Worm (Caenorhabditis elegans) whole organism, L3 larva: ENCODE data around the gene Y25C1A.8.

Source experiments
- daf-12 ChIP-seq: fragments of 150-350 bp; optimal IDR thresholded peaks from 2 replicates; lab custom pipeline; 2014; ENCODE audit warnings: missing biosample characterization, missing genetic modification reagents, missing genetic modification characterization
- egl-27 ChIP-seq: sonication (generic microtip); optimal IDR thresholded peaks from 4 replicates; lab custom pipeline; 2017; ENCODE audit warnings: missing biosample characterization, missing genetic modification reagents, missing genetic modification characterization
- hmg-11 ChIP-seq: sonication (generic microtip); optimal IDR thresholded peaks from 2 replicates; lab custom pipeline; 2016; ENCODE audit warnings: missing genetic modification characterization, missing compliant biosample characterization
- nhr-11 ChIP-seq: fragments of 150-350 bp; optimal IDR thresholded peaks from 2 replicates; lab custom pipeline; 2014; ENCODE audit warnings: missing biosample characterization, missing genetic modification characterization
- nhr-76 ChIP-seq: fragments of 150-350 bp; sonication (generic microtip); optimal IDR thresholded peaks from 5 replicates; lab custom pipeline; 2014; ENCODE audit warnings: missing biosample characterization, missing genetic modification characterization
- pqm-1 ChIP-seq: fragments of 150-350 bp; optimal IDR thresholded peaks from 2 replicates; lab custom pipeline; 2017; ENCODE audit warnings: missing biosample characterization, missing genetic modification characterization, inconsistent platforms
- snpc-4 ChIP-seq: fragments of 150-350 bp; optimal IDR thresholded peaks from 2 replicates; lab custom pipeline; 2014; ENCODE audit warnings: missing biosample characterization, missing genetic modification characterization
- unc-39 ChIP-seq: sonication (generic microtip); optimal IDR thresholded peaks from 4 replicates; lab custom pipeline; 2017; ENCODE audit warnings: missing biosample characterization, missing genetic modification characterization
- unc-62 ChIP-seq: fragments of 150-350 bp; sonication (generic microtip); optimal IDR thresholded peaks from 4 replicates; lab custom pipeline; 2014; ENCODE audit warnings: missing biosample characterization, missing genetic modification reagents, missing genetic modification characterization
- ztf-11 ChIP-seq: fragments of 150-350 bp; optimal IDR thresholded peaks from 2 replicates; lab custom pipeline; 2014; ENCODE audit warnings: missing biosample characterization, missing genetic modification characterization

DNA sequence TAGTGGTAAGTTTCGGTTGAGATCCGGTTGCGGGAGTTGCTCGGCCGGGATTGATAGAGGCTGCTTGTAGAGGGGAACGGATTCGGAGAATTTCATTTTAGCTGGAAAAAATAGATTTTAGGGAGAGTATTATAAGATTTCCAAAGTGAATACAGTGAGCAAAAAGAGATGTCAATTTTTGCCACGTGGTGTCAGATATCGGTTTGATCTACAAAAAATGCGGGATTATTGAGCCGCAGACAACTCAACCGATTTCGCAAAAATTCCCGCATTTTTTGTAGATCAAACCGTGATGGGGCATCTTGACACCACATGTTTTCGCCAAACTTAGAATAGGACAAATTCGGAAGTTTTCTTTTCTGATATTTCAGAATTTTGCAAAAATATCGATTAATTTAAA is 22.5 kb downstream of the Y25C1A.8 start, which contains the start of gene lido-13:
- no peak for TF ChIP-seq nhr-76
- no peak for TF ChIP-seq snpc-4
- TF ChIP-seq ztf-11 (tag; lab: Kevin White, UChicago): no peak
- no peak for TF ChIP-seq hmg-11 (tag; lab: Kevin White, UChicago)
- TF ChIP-seq unc-62: no peak
- no peak for TF ChIP-seq nhr-11 (tag; lab: Kevin White, UChicago)
- no peak for TF ChIP-seq daf-12 (tag; lab: Kevin White, UChicago)
- no peak for TF ChIP-seq pqm-1 (tag; lab: Kevin White, UChicago)
- TF ChIP-seq egl-27 (tag; lab: Kevin White, UChicago): no peak
- no peak for TF ChIP-seq unc-39 (tag; lab: Kevin White, UChicago)
